Fruit fly (Drosophila melanogaster) Kc167 (cell line): ENCODE data around the gene CG12301.

Experiments used
- Myc ChIP-seq: fragments of >200 bp; optimal IDR thresholded peaks from 2 replicates; lab custom pipeline; 2017; ENCODE audit warnings: missing external identifiers
- Sin3A ChIP-seq: fragments of >200 bp; optimal IDR thresholded peaks from 2 replicates; lab custom pipeline; 2018; ENCODE audit warnings: missing external identifiers
- h ChIP-seq: fragments of >200 bp; optimal IDR thresholded peaks from 3 replicates; lab custom pipeline; 2018; ENCODE audit warnings: missing external identifiers
- insv ChIP-seq: fragments of >200 bp; optimal IDR thresholded peaks from 3 replicates; lab custom pipeline; 2018; ENCODE audit warnings: missing external identifiers
- psq ChIP-seq: fragments of >200 bp; optimal IDR thresholded peaks from 2 replicates; lab custom pipeline; 2017; ENCODE audit warnings: missing external identifiers
- ttk ChIP-seq: sonication (Bioruptor generic); optimal IDR thresholded peaks from 2 replicates; lab custom pipeline; 2017; ENCODE audit warnings: missing external identifiers

The CG12301 gene

dm6 chr3L:15589746-15590145 lies 9.1 kb downstream of the CG12301 start:
- TF ChIP-seq ttk (no peak), insv (lab: Kevin White, UChicago) (no peak), Myc (lab: Kevin White, UChicago) (no peak), h (lab: Kevin White, UChicago) (no peak), psq (lab: Kevin White, UChicago) (no peak), Sin3A (lab: Kevin White, UChicago) (no peak)

dm6 chr3L:15590803-15591597 lies 10.4 kb downstream of the CG12301 start:
- TF ChIP-seq h (lab: Kevin White, UChicago), result no peak
- TF ChIP-seq Myc (lab: Kevin White, UChicago), result no peak
- no peak for TF ChIP-seq psq (lab: Kevin White, UChicago)
- no peak for TF ChIP-seq insv (lab: Kevin White, UChicago)
- no peak for TF ChIP-seq Sin3A (lab: Kevin White, UChicago)
- no peak for TF ChIP-seq ttk

dm6 chr3L:15592536-15593260 lies 12.1 kb downstream of the CG12301 start:
- TF ChIP-seq insv (lab: Kevin White, UChicago) (no peak), ttk (no peak), psq (lab: Kevin White, UChicago) (no peak), Sin3A (lab: Kevin White, UChicago) (no peak), Myc (lab: Kevin White, UChicago) (no peak), h (lab: Kevin White, UChicago) (no peak)

dm6 chr3L:15593399-15593798 lies 12.8 kb downstream of the CG12301 start:
- TF ChIP-seq insv (lab: Kevin White, UChicago) (no peak), psq (lab: Kevin White, UChicago) (no peak), h (lab: Kevin White, UChicago) (no peak), ttk (no peak), Myc (lab: Kevin White, UChicago) (no peak), Sin3A (lab: Kevin White, UChicago) (no peak)

dm6 chr3L:15594093-15594653 lies 13.6 kb downstream of the CG12301 start:
- TF ChIP-seq ttk, result no peak
- no peak for TF ChIP-seq Sin3A (lab: Kevin White, UChicago)
- TF ChIP-seq insv (lab: Kevin White, UChicago), result no peak
- no peak for TF ChIP-seq h (lab: Kevin White, UChicago)
- no peak for TF ChIP-seq psq (lab: Kevin White, UChicago)
- no peak for TF ChIP-seq Myc (lab: Kevin White, UChicago)

- TF ChIP-seq ttk, result no peak
- no peak for TF ChIP-seq h (lab: Kevin White, UChicago)
- no peak for TF ChIP-seq Sin3A (lab: Kevin White, UChicago)
- TF ChIP-seq Myc (lab: Kevin White, UChicago), result no peak
- no peak for TF ChIP-seq psq (lab: Kevin White, UChicago)
- no peak for TF ChIP-seq insv (lab: Kevin White, UChicago)
Observed at dm6 chr3L:15595175-15595724, 14.7 kb downstream of the CG12301 start.

dm6 chr3L:15595980-15596379 lies 15.4 kb downstream of the CG12301 start:
- TF ChIP-seq Sin3A (lab: Kevin White, UChicago), result no peak

dm6 chr3L:15597037-15597785 lies 16.6 kb downstream of the CG12301 start:
- TF ChIP-seq h (lab: Kevin White, UChicago) (no peak), insv (lab: Kevin White, UChicago) (no peak), Myc (lab: Kevin White, UChicago) (no peak), psq (lab: Kevin White, UChicago) (no peak), ttk (no peak), Sin3A (lab: Kevin White, UChicago) (no peak)

- TF ChIP-seq h (lab: Kevin White, UChicago), result no peak
- TF ChIP-seq psq (lab: Kevin White, UChicago), result no peak
Observed at dm6 chr3L:15597945-15598344, 17.3 kb downstream of the CG12301 start.

dm6 chr3L:15599190-15599589 lies 18.6 kb downstream of the CG12301 start:
- TF ChIP-seq Sin3A (lab: Kevin White, UChicago) (no peak), ttk (no peak), psq (lab: Kevin White, UChicago) (no peak), Myc (lab: Kevin White, UChicago) (no peak), h (lab: Kevin White, UChicago) (no peak), insv (lab: Kevin White, UChicago) (no peak)

- TF ChIP-seq ttk, result no peak
- no peak for TF ChIP-seq h (lab: Kevin White, UChicago)
- no peak for TF ChIP-seq psq (lab: Kevin White, UChicago)
- no peak for TF ChIP-seq Sin3A (lab: Kevin White, UChicago)
- no peak for TF ChIP-seq insv (lab: Kevin White, UChicago)
- TF ChIP-seq Myc (lab: Kevin White, UChicago), result no peak
Observed at dm6 chr3L:15600051-15600450, 19.5 kb downstream of the CG12301 start.
